Fruit fly (Drosophila melanogaster): ENCODE data around the gene MED11.

MED11 gene

dm6 chr3L:18758894-18759569 is 13.4 kb downstream of the MED11 start (continued):
- TF ChIP-seq CG12071 (GFP tag; optimal IDR thresholded peaks at IDR 0.05) (peak; percentile 20), Hr39 (optimal IDR thresholded peaks at IDR 0.05) (no peak), cwo (GFP tag; optimal IDR thresholded peaks at IDR 0.05) (peak; percentile 100), bowl (GFP tag; IDR thresholded peaks at IDR 0.05) (peak; percentile 29; the same call in 1 of the 2 replicates), Usf (GFP tag; optimal IDR thresholded peaks at IDR 0.05) (no peak), oc (tag; optimal IDR thresholded peaks at IDR 0.05) (no peak), Chrac-16 (GFP tag; optimal IDR thresholded peaks at IDR 0.05) (no peak), ac (GFP tag; optimal IDR thresholded peaks at IDR 0.05) (no peak), CG12769 (tag; optimal IDR thresholded peaks at IDR 0.05) (peak; percentile 82), sim (GFP tag; IDR thresholded peaks at IDR 0.05) (no peak), sc (optimal IDR thresholded peaks at IDR 0.05) (no peak), sc (GFP tag; optimal IDR thresholded peaks at IDR 0.05) (no peak), cg (GFP tag; optimal IDR thresholded peaks at IDR 0.05) (peak; percentile 99), CG6813 (GFP tag; optimal IDR thresholded peaks at IDR 0.05) (no peak), hkb (optimal IDR thresholded peaks at IDR 0.05) (no peak), hkb (GFP tag; IDR thresholded peaks at IDR 0.05) (peak; percentile 7), CG42726 (GFP tag; IDR thresholded peaks at IDR 0.05; ENCODE audit: partially characterized antibody) (no peak), slp2 (GFP tag; optimal IDR thresholded peaks at IDR 0.05) (no peak), stc (GFP tag; IDR thresholded peaks at IDR 0.05) (no peak), CG18599 (GFP tag; optimal IDR thresholded peaks at IDR 0.05) (peak; percentile 3), onecut (GFP tag; IDR thresholded peaks at IDR 0.05) (peak; percentile 44; the same call in 1 of the 2 replicates), Antp (GFP tag; optimal IDR thresholded peaks at IDR 0.05) (no peak), Aef1 (GFP tag; IDR thresholded peaks at IDR 0.05) (no peak), wek (GFP tag; optimal IDR thresholded peaks at IDR 0.05) (no peak), slbo (GFP tag; IDR thresholded peaks at IDR 0.05) (0 out of 2 replicates have a peak, but pooled peaks have one; percentile 36), CkIIα-i1 (GFP tag; IDR thresholded peaks at IDR 0.05) (no peak), HHEX (GFP tag; optimal IDR thresholded peaks at IDR 0.05) (no peak), CG17568 (GFP tag; optimal IDR thresholded peaks at IDR 0.05) (no peak), Blimp-1 (GFP tag; optimal IDR thresholded peaks at IDR 0.05) (peak; percentile 97), CG6654 (GFP tag; optimal IDR thresholded peaks at IDR 0.05) (no peak), CG13123 (GFP tag; optimal IDR thresholded peaks at IDR 0.05) (no peak), CG3995 (GFP tag; optimal IDR thresholded peaks at IDR 0.05) (no peak), CG10462 (GFP tag; optimal IDR thresholded peaks at IDR 0.05) (no peak), pho (GFP tag; optimal IDR thresholded peaks at IDR 0.05) (peak; percentile 12), prd (optimal IDR thresholded peaks at IDR 0.05) (no peak), prd (GFP tag; IDR thresholded peaks at IDR 0.05) (0 out of 3 replicates have a peak, but pooled peaks have one; percentile 12), Optix (GFP tag; IDR thresholded peaks at IDR 0.05) (no peak), abd-A (tag; optimal IDR thresholded peaks at IDR 0.05) (peak; percentile 98), dimm (GFP tag; IDR thresholded peaks at IDR 0.05) (no peak), CG3726 (GFP tag; IDR thresholded peaks at IDR 0.05) (no peak), esg (GFP tag; conservative IDR thresholded peaks at IDR 0.05) (no peak), gcm2 (GFP tag; optimal IDR thresholded peaks at IDR 0.05) (peak; percentile 20), Lhr (GFP tag; optimal IDR thresholded peaks at IDR 0.05) (no peak), CG4617 (GFP tag; optimal IDR thresholded peaks at IDR 0.05; ENCODE audit: borderline replicate concordance) (no peak), dpn (GFP tag; optimal IDR thresholded peaks at IDR 0.05) (no peak), Hr78 (GFP tag; optimal IDR thresholded peaks at IDR 0.05) (peak in 1 of 2 experiments; percentile 52), ash1 (GFP tag; optimal IDR thresholded peaks at IDR 0.05) (no peak), ERR (GFP tag; optimal IDR thresholded peaks at IDR 0.05) (peak; percentile 48), phol (tag; optimal IDR thresholded peaks at IDR 0.05) (no peak), CG10959 (GFP tag; IDR thresholded peaks at IDR 0.05) (no peak), CG7745 (tag; optimal IDR thresholded peaks at IDR 0.05) (no peak)
